Worm (Caenorhabditis elegans) whole organism, L3 larva: ENCODE data around the gene klf-3.

Experiments used
- R02D3.7 ChIP-seq: fragments of 150-350 bp; optimal IDR thresholded peaks from 2 replicates; lab custom pipeline; 2014; ENCODE audit warnings: missing biosample characterization, missing genetic modification characterization
- ceh-28 ChIP-seq: fragments of 150-350 bp; optimal IDR thresholded peaks from 2 replicates; lab custom pipeline; 2014; ENCODE audit warnings: missing biosample characterization, missing genetic modification reagents, missing genetic modification characterization
- ceh-9 ChIP-seq: sonication (generic microtip); optimal IDR thresholded peaks from 2 replicates; lab custom pipeline; 2018; ENCODE audit warnings: missing biosample characterization, missing genetic modification characterization
- egl-27 ChIP-seq: sonication (generic microtip); optimal IDR thresholded peaks from 4 replicates; lab custom pipeline; 2017; ENCODE audit warnings: missing biosample characterization, missing genetic modification reagents, missing genetic modification characterization
- elt-1 ChIP-seq: fragments of 150-350 bp; optimal IDR thresholded peaks from 2 replicates; lab custom pipeline; 2014; ENCODE audit warnings: missing biosample characterization, missing genetic modification characterization
- elt-2 ChIP-seq: sonication (generic microtip); optimal IDR thresholded peaks from 2 replicates; lab custom pipeline; 2016; ENCODE audit warnings: missing genetic modification reagents, mild to moderate bottlenecking, missing genetic modification characterization, missing compliant biosample characterization
- fkh-10 ChIP-seq: sonication (generic microtip); optimal IDR thresholded peaks from 2 replicates; lab custom pipeline; 2017; ENCODE audit warnings: missing biosample characterization, missing genetic modification reagents, missing genetic modification characterization
- lin-39 ChIP-seq: fragments of 150-350 bp; optimal IDR thresholded peaks from 2 replicates; lab custom pipeline; 2018; ENCODE audit warnings: missing biosample characterization, missing genetic modification reagents, missing genetic modification characterization
- nhr-12 ChIP-seq: fragments of 150-350 bp; optimal IDR thresholded peaks from 2 replicates; lab custom pipeline; 2014; ENCODE audit warnings: missing biosample characterization, missing genetic modification characterization
- pqm-1 ChIP-seq: fragments of 150-350 bp; optimal IDR thresholded peaks from 2 replicates; lab custom pipeline; 2017; ENCODE audit warnings: missing biosample characterization, missing genetic modification characterization, inconsistent platforms
- tbx-2 ChIP-seq: sonication (generic microtip); optimal IDR thresholded peaks from 2 replicates; lab custom pipeline; 2016; ENCODE audit warnings: mild to moderate bottlenecking, missing genetic modification characterization, missing compliant biosample characterization
- unc-62 ChIP-seq: fragments of 150-350 bp; sonication (generic microtip); optimal IDR thresholded peaks from 4 replicates; lab custom pipeline; 2014; ENCODE audit warnings: missing biosample characterization, missing genetic modification reagents, missing genetic modification characterization
- ztf-11 ChIP-seq: fragments of 150-350 bp; optimal IDR thresholded peaks from 2 replicates; lab custom pipeline; 2014; ENCODE audit warnings: missing biosample characterization, missing genetic modification characterization

DNA sequence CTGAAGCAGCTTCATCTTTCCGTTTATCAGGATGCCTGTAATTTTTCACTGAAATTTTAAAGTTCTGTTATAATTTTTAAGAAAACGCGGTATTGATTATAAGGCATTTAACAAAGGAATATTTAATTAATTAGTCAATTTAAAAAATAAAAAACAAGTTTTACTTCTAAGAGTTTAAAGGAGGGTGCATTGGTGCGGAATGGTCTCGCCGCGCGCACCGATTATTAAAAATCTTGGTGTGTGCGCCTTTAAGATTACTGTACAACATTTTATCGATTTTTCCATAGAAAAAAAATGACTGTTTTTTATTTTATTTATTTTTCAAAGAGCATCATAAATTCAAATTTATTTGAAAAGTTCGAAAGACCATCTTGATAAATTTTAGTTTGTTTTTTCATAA is 19.2 kb upstream of the klf-3 start:
- TF ChIP-seq R02D3.7: no peak
- TF ChIP-seq elt-2: no peak
- TF ChIP-seq elt-1 (tag; lab: Kevin White, UChicago): no peak
- TF ChIP-seq ceh-9 (tag; lab: Kevin White, UChicago): no peak
- TF ChIP-seq tbx-2 (tag; lab: Kevin White, UChicago): no peak
- no peak for TF ChIP-seq nhr-12 (tag; lab: Kevin White, UChicago)
- TF ChIP-seq ztf-11: no peak
- TF ChIP-seq fkh-10 (GFP tag; lab: Kevin White, UChicago): no peak
- no peak for TF ChIP-seq unc-62 (GFP tag; lab: Kevin White, UChicago)
- no peak for TF ChIP-seq pqm-1
- TF ChIP-seq egl-27 (tag; lab: Kevin White, UChicago): no peak
- TF ChIP-seq lin-39 (tag; lab: Kevin White, UChicago): no peak
- TF ChIP-seq ceh-28 (tag; lab: Kevin White, UChicago): no peak
